Fruit fly (Drosophila melanogaster) whole organism, embryonic: ENCODE measurements around the gene mRpL35.

Experiments used
- CG11695 ChIP-seq: fragments of 200-800 bp; sonication (Bioruptor generic); IDR thresholded peaks from 3 replicates; pipeline ENCODE4 v1.3.6; 2022; ENCODE audit warnings: missing biosample characterization, missing genetic modification characterization
- CG11723 ChIP-seq: fragments of 200-800 bp; sonication (Bioruptor generic); optimal IDR thresholded peaks from 2 replicates; lab custom pipeline; 2017; ENCODE audit warnings: missing biosample characterization, mild to moderate bottlenecking, missing genetic modification characterization
- CG12071 ChIP-seq: fragments of 200-800 bp; sonication (Bioruptor generic); optimal IDR thresholded peaks from 3 replicates; lab custom pipeline; 2018; ENCODE audit warnings: missing biosample characterization, mild to moderate bottlenecking, missing genetic modification characterization
- CG13287 ChIP-seq: fragments of 200-800 bp; sonication (Bioruptor generic); IDR thresholded peaks from 2 replicates; pipeline ENCODE4 v1.3.6; 2022; ENCODE audit warnings: missing biosample characterization, missing genetic modification characterization; ENCODE audit not compliant: partially characterized antibody
- CG15073 ChIP-seq: fragments of 200-800 bp; sonication (Bioruptor generic); optimal IDR thresholded peaks from 2 replicates; lab custom pipeline; 2016; ENCODE audit warnings: missing biosample characterization, missing genetic modification characterization
- CG15514 ChIP-seq: fragments of 200-800 bp; sonication (Bioruptor generic); optimal IDR thresholded peaks from 3 replicates; lab custom pipeline; 2017; ENCODE audit warnings: missing biosample characterization, missing genetic modification characterization, mild to moderate bottlenecking, moderate library complexity, missing genetic modification reagents
- CG15696 ChIP-seq: fragments of 200-800 bp; sonication (Bioruptor generic); optimal IDR thresholded peaks from 2 replicates; lab custom pipeline; 2019; ENCODE audit warnings: missing biosample characterization, mild to moderate bottlenecking, missing genetic modification characterization, moderate library complexity
- CG1647 ChIP-seq: fragments of 200-800 bp; sonication (Bioruptor generic); optimal IDR thresholded peaks from 3 replicates; lab custom pipeline; 2016; ENCODE audit warnings: missing biosample characterization, missing genetic modification characterization
- CG1792 ChIP-seq: fragments of 200-800 bp; sonication (Bioruptor generic); optimal IDR thresholded peaks from 2 replicates; lab custom pipeline; 2016; ENCODE audit warnings: missing biosample characterization, missing genetic modification characterization
- CG18011 ChIP-seq: fragments of 200-800 bp; sonication (Bioruptor generic); optimal IDR thresholded peaks from 2 replicates; lab custom pipeline; 2017; ENCODE audit warnings: missing biosample characterization, missing genetic modification characterization, mild to moderate bottlenecking, moderate library complexity, missing genotype
- CG18262 ChIP-seq: fragments of 200-800 bp; optimal IDR thresholded peaks from 3 replicates; lab custom pipeline; 2019; ENCODE audit warnings: missing biosample characterization, mild to moderate bottlenecking, missing genetic modification characterization, moderate library complexity
- CG2678 ChIP-seq: fragments of 200-800 bp; sonication (Bioruptor generic); optimal IDR thresholded peaks from 3 replicates; lab custom pipeline; 2019; ENCODE audit warnings: missing biosample characterization, mild to moderate bottlenecking, missing genetic modification characterization, moderate library complexity
- CG31388 ChIP-seq: fragments of 200-800 bp; sonication (Bioruptor generic); optimal IDR thresholded peaks from 2 replicates; lab custom pipeline; 2016; ENCODE audit warnings: missing biosample characterization, missing genetic modification characterization
- CG32532 ChIP-seq: fragments of 200-800 bp; sonication (Bioruptor generic); IDR thresholded peaks from 2 replicates; pipeline ENCODE4 v1.3.6; 2022; ENCODE audit warnings: missing biosample characterization, missing genetic modification characterization
- CG34376 ChIP-seq: fragments of 200-800 bp; sonication (Bioruptor generic); optimal IDR thresholded peaks from 2 replicates; lab custom pipeline; 2018; ENCODE audit warnings: missing biosample characterization, mild to moderate bottlenecking, missing genetic modification characterization
- CG3726 ChIP-seq: fragments of 200-800 bp; sonication (Bioruptor generic); IDR thresholded peaks from 3 replicates; pipeline ENCODE4, ENCODE4 v1.3.6; 2022; ENCODE audit warnings: missing biosample characterization, missing genetic modification characterization
- CG4360 ChIP-seq: fragments of 200-800 bp; sonication (Bioruptor generic); IDR thresholded peaks from 2 replicates; pipeline ENCODE4 v1.3.6; 2022; ENCODE audit warnings: missing biosample characterization, missing genetic modification characterization
- CG4730 ChIP-seq: fragments of 200-800 bp; sonication (Bioruptor generic); IDR thresholded peaks from 2 replicates; pipeline ENCODE4 v1.3.6; 2022; ENCODE audit warnings: missing biosample characterization, missing genetic modification characterization
- CG6654 ChIP-seq: fragments of 200-800 bp; sonication (Bioruptor generic); optimal IDR thresholded peaks from 2 replicates; lab custom pipeline; 2017; ENCODE audit warnings: missing biosample characterization, mild to moderate bottlenecking, missing genetic modification characterization
- CG7372 ChIP-seq: fragments of 200-800 bp; sonication (Bioruptor generic); IDR thresholded peaks from 2 replicates; pipeline ENCODE4 v1.3.6; 2022; ENCODE audit warnings: missing biosample characterization, missing genetic modification characterization
- CG9727 ChIP-seq: fragments of 200-800 bp; sonication (Bioruptor generic); optimal IDR thresholded peaks from 3 replicates; lab custom pipeline; 2017; ENCODE audit warnings: missing biosample characterization, mild to moderate bottlenecking, missing genetic modification characterization
- Dfd ChIP-seq, 2 experiments: fragments of >200 bp; optimal IDR thresholded peaks; 2 replicates each; lab custom pipeline; 2017; ENCODE audit warnings: missing biosample characterization in 2 of 2, missing genetic modification characterization in 2 of 2
- H2.0 ChIP-seq: fragments of 200-800 bp; sonication (Bioruptor generic); IDR thresholded peaks from 2 replicates; pipeline ENCODE4 v1.3.6; 2022; ENCODE audit warnings: missing biosample characterization, missing genetic modification characterization
- HLHmδ ChIP-seq: fragments of 200-800 bp; sonication (Bioruptor generic); optimal IDR thresholded peaks from 2 replicates; lab custom pipeline; 2018; ENCODE audit warnings: missing biosample characterization, mild to moderate bottlenecking, missing genetic modification characterization, moderate library complexity
- Hand ChIP-seq: fragments of 200-800 bp; sonication (Bioruptor generic); optimal IDR thresholded peaks from 2 replicates; lab custom pipeline; 2017; ENCODE audit warnings: mild to moderate bottlenecking, missing biosample characterization, missing genetic modification reagents, missing genetic modification characterization
- Hr3 ChIP-seq: fragments of 200-800 bp; sonication (Bioruptor generic); optimal IDR thresholded peaks from 3 replicates; lab custom pipeline; 2016; ENCODE audit warnings: missing biosample characterization, missing genetic modification characterization
- NC2β ChIP-seq: fragments of 200-800 bp; sonication (Bioruptor generic); optimal IDR thresholded peaks from 2 replicates; lab custom pipeline; 2016; ENCODE audit warnings: missing biosample characterization, missing genetic modification characterization
- Neu2 ChIP-seq: fragments of 200-800 bp; sonication (Bioruptor generic); optimal IDR thresholded peaks from 3 replicates; lab custom pipeline; 2016; ENCODE audit warnings: missing biosample characterization, missing genetic modification characterization, borderline replicate concordance
- NfI ChIP-seq: fragments of 200-800 bp; sonication (Bioruptor generic); optimal IDR thresholded peaks from 3 replicates; lab custom pipeline; 2018; ENCODE audit warnings: missing biosample characterization, mild to moderate bottlenecking, missing genetic modification characterization, moderate library complexity
- Oli ChIP-seq: fragments of 200-800 bp; sonication (Bioruptor generic); optimal IDR thresholded peaks from 2 replicates; lab custom pipeline; 2018; ENCODE audit warnings: missing biosample characterization, mild to moderate bottlenecking, missing genetic modification characterization, moderate library complexity
- Opbp ChIP-seq: fragments of 200-800 bp; sonication (Bioruptor generic); IDR thresholded peaks from 3 replicates; pipeline ENCODE4 v1.3.6; 2022; ENCODE audit warnings: missing biosample characterization, missing genetic modification characterization; ENCODE audit not compliant: partially characterized antibody
- Sry-β ChIP-seq: fragments of 200-800 bp; sonication (Bioruptor generic); optimal IDR thresholded peaks from 2 replicates; lab custom pipeline; 2018; ENCODE audit warnings: missing biosample characterization, mild to moderate bottlenecking, missing genetic modification characterization, moderate library complexity
- Usf ChIP-seq: fragments of 200-800 bp; sonication (Bioruptor generic); optimal IDR thresholded peaks from 2 replicates; lab custom pipeline; 2017; ENCODE audit warnings: missing genotype, missing biosample characterization, missing genetic modification characterization
- chinmo ChIP-seq: fragments of 200-800 bp; sonication (Bioruptor generic); IDR thresholded peaks from 4 replicates; pipeline ENCODE4 v1.3.6; 2022; ENCODE audit warnings: missing biosample characterization, missing genetic modification characterization; ENCODE audit not compliant: partially characterized antibody
- corto ChIP-seq: fragments of 200-800 bp; sonication (Bioruptor generic); optimal IDR thresholded peaks from 2 replicates; lab custom pipeline; 2016; ENCODE audit warnings: missing biosample characterization, mild to moderate bottlenecking, missing genetic modification characterization, moderate library complexity
- dati ChIP-seq: fragments of 200-800 bp; sonication (Bioruptor generic); IDR thresholded peaks from 2 replicates; pipeline ENCODE4 v1.3.6; 2022; ENCODE audit warnings: missing biosample characterization, missing genetic modification characterization
- ewg ChIP-seq: fragments of 200-800 bp; sonication (Bioruptor generic); optimal IDR thresholded peaks from 3 replicates; lab custom pipeline; 2017; ENCODE audit warnings: mild to moderate bottlenecking, missing biosample characterization, missing genetic modification reagents, missing genetic modification characterization
- fd96Cb ChIP-seq: fragments of 200-800 bp; sonication (Bioruptor generic); optimal IDR thresholded peaks from 2 replicates; lab custom pipeline; 2018; ENCODE audit warnings: missing biosample characterization, mild to moderate bottlenecking, missing genetic modification characterization, moderate library complexity
- maf-S ChIP-seq: fragments of 200-800 bp; sonication (Bioruptor generic); optimal IDR thresholded peaks from 2 replicates; lab custom pipeline; 2016; ENCODE audit warnings: missing biosample characterization, missing genetic modification characterization
- onecut ChIP-seq: fragments of 200-800 bp; sonication (Bioruptor generic); IDR thresholded peaks from 2 replicates; pipeline ENCODE4 v1.3.6; 2022; ENCODE audit warnings: missing biosample characterization, missing genetic modification characterization
- pita ChIP-seq: fragments of 200-800 bp; sonication (Bioruptor generic); optimal IDR thresholded peaks from 2 replicates; lab custom pipeline; 2017; ENCODE audit warnings: missing biosample characterization, mild to moderate bottlenecking, missing genetic modification characterization
- pum ChIP-seq: fragments of 200-800 bp; sonication (Bioruptor generic); optimal IDR thresholded peaks from 2 replicates; lab custom pipeline; 2016; ENCODE audit warnings: missing biosample characterization, missing genetic modification characterization
- row ChIP-seq: fragments of 200-800 bp; sonication (Bioruptor generic); IDR thresholded peaks from 3 replicates; pipeline ENCODE4 v1.3.6; 2022; ENCODE audit warnings: missing biosample characterization, missing genetic modification characterization
- slbo ChIP-seq: fragments of 200-800 bp; sonication (Bioruptor generic); IDR thresholded peaks from 2 replicates; pipeline ENCODE4 v1.3.6; 2022; ENCODE audit warnings: missing biosample characterization, missing genetic modification characterization
- so ChIP-seq: fragments of 200-800 bp; sonication (Bioruptor generic); IDR thresholded peaks from 3 replicates; pipeline ENCODE4 v1.3.6; 2022; ENCODE audit warnings: missing biosample characterization, missing genetic modification characterization
- wek ChIP-seq: fragments of 200-800 bp; sonication (Bioruptor generic); optimal IDR thresholded peaks from 3 replicates; lab custom pipeline; 2018; ENCODE audit warnings: missing biosample characterization, mild to moderate bottlenecking, missing genetic modification characterization, moderate library complexity
- z ChIP-seq: fragments of 200-800 bp; sonication (Bioruptor generic); IDR thresholded peaks from 3 replicates; pipeline ENCODE4 v1.3.6; 2022; ENCODE audit warnings: missing biosample characterization, missing genetic modification characterization

The mRpL35 gene

dm6 chr3R:22025320-22025719, 2.0 kb downstream of the mRpL35 start, which contains the start of gene CG6028 (continued):
- TF ChIP-seq CG2678 (tag; lab: Kevin White, UChicago) (peak; percentile 19), CG15696 (tag; lab: Kevin White, UChicago) (no peak), chinmo (no peak), CG4360 (no peak)

DNA sequence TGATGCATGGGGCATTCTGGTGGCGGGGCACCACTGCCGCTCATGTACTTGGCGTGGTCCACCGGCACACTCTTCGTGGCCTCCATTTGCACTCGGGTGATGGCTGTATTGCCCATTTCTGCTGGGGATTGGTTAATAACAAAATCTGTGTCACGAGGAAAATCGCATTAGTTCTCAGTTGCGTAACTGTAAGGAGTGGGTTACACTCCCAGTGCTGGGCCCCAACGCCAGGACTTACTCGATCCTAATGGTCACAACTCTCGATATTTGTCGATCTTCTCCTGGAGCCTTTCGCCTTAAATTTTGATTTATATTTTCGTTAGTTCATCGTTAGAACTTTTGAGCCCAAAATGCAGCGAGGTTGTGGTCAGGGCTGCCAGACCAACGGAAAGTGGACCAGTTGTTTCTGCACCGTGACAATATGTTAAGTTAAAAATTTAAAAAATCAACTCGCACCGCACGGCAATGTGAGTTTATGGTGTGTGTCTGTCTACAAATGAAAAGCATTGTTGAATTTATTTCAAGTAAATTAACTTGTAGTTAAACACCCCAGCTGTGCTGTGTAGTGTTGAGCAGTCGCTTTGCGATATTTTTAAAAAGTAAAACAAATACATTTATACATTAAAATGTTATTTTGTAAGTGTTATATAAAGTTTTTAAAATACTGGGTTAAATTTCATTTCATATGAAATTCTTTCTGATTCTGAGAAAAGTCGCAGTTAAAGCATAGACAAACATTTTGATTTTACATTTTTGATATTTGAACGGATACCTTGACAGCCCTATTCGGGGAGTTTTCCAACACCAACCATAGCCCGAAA, 3.8 kb downstream of the mRpL35 start, which contains the start of the genes Cchl and ND-42:
Gene Cchl (minus strand): TSS at position 559 of the 821 bp plus-strand sequence.
Gene ND-42 (plus strand): TSS at position 788 of the 821 bp plus-strand sequence.
- TF ChIP-seq wek (GFP tag; lab: Kevin White, UChicago) (peak; percentile 4), CG6654 (no peak), CG11695 (peak; percentile 64; the same call in 2 of the 3 replicates), NfI (peak; percentile 79), CG1647 (GFP tag; lab: Kevin White, UChicago) (peak; percentile 65), CG12071 (GFP tag; lab: Kevin White, UChicago) (no peak), CG18011 (GFP tag; lab: Kevin White, UChicago) (peak; percentile 77), Usf (GFP tag; lab: Kevin White, UChicago) (peak; percentile 25), maf-S (GFP tag; lab: Kevin White, UChicago) (no peak), CG32532 (GFP tag; lab: Robert Waterston, UW) (peak; percentile 73), corto (peak; percentile 71), CG34376 (GFP tag; lab: Kevin White, UChicago) (peak; percentile 78), CG13287 (peak; percentile 70), Hr3 (GFP tag; lab: Kevin White, UChicago) (peak; percentile 85), Oli (tag; lab: Kevin White, UChicago) (peak; percentile 76), row (GFP tag; lab: Robert Waterston, UW) (peak; percentile 92), pita (GFP tag; lab: Kevin White, UChicago) (no peak), NC2β (GFP tag; lab: Kevin White, UChicago) (peak; percentile 40), CG18262 (tag; lab: Kevin White, UChicago) (peak; percentile 75), Neu2 (GFP tag; lab: Kevin White, UChicago) (no peak), CG31388 (GFP tag; lab: Kevin White, UChicago) (peak; percentile 61), CG7372 (GFP tag; lab: Robert Waterston, UW) (peak; percentile 62; the same call in 1 of the 2 replicates), CG1792 (GFP tag; lab: Kevin White, UChicago) (peak; percentile 54), CG3726 (0 out of 3 replicates have a peak, but pooled peaks have one; percentile 15), CG15073 (GFP tag; lab: Kevin White, UChicago) (peak; percentile 34), so (GFP tag; lab: Robert Waterston, UW) (no peak), H2.0 (GFP tag; lab: Robert Waterston, UW) (peak; percentile 26; the same call in 1 of the 2 replicates), CG11723 (GFP tag; lab: Kevin White, UChicago) (peak; percentile 67), CG4730 (GFP tag; lab: Robert Waterston, UW) (no peak; the same call in none of the 2 replicates), onecut (peak; percentile 42; the same call in 1 of the 2 replicates), Opbp (GFP tag; lab: Robert Waterston, UW) (no peak), Hand (GFP tag; lab: Kevin White, UChicago) (peak; percentile 72), HLHmδ (GFP tag; lab: Kevin White, UChicago) (no peak), fd96Cb (peak; percentile 69), slbo (GFP tag; lab: Robert Waterston, UW) (peak; percentile 76), ewg (peak; percentile 55), Sry-β (GFP tag; lab: Kevin White, UChicago) (peak; percentile 65), pum (GFP tag; lab: Kevin White, UChicago) (peak; percentile 70), z (no peak), Dfd (GFP tag; optimal IDR thresholded peaks at IDR 0.05; lab: Kevin White, UChicago) (no peak), dati (GFP tag; lab: Robert Waterston, UW) (no peak), CG15514 (GFP tag; lab: Kevin White, UChicago) (peak; percentile 68), CG9727 (GFP tag; lab: Kevin White, UChicago) (peak; percentile 84)
